Fruit fly (Drosophila melanogaster) whole organism, embryonic: ENCODE measurements around the gene CG4820.

Experiments
- B-H2 ChIP-seq: fragments of 200-800 bp; sonication (Bioruptor generic); optimal IDR thresholded peaks from 2 replicates; lab custom pipeline; 2018; ENCODE audit warnings: missing biosample characterization, mild to moderate bottlenecking, missing genetic modification characterization
- Blimp-1 ChIP-seq: fragments of 200-800 bp; sonication (Bioruptor generic); optimal IDR thresholded peaks from 3 replicates; lab custom pipeline; 2018; ENCODE audit warnings: missing biosample characterization, missing genetic modification characterization, mild to moderate bottlenecking, moderate library complexity, missing genetic modification reagents
- C15 ChIP-seq: fragments of 200-800 bp; sonication (Bioruptor generic); IDR thresholded peaks from 3 replicates; pipeline ENCODE4 v1.3.6; 2022; ENCODE audit warnings: missing biosample characterization, missing genetic modification characterization
- CG10209 ChIP-seq: fragments of 200-800 bp; sonication (Bioruptor generic); optimal IDR thresholded peaks from 3 replicates; lab custom pipeline; 2017; ENCODE audit warnings: missing biosample characterization, mild to moderate bottlenecking, missing genetic modification characterization, missing genetic modification reagents
- CG10565 ChIP-seq: fragments of 200-800 bp; sonication (Bioruptor generic); optimal IDR thresholded peaks from 3 replicates; lab custom pipeline; 2016; ENCODE audit warnings: missing biosample characterization, mild to moderate bottlenecking, missing genetic modification characterization
- CG11696 ChIP-seq: fragments of 200-800 bp; sonication (Bioruptor generic); IDR thresholded peaks from 2 replicates; pipeline ENCODE4 v1.3.6; 2022; ENCODE audit warnings: missing biosample characterization, missing genetic modification characterization
- CG12219 ChIP-seq: fragments of 200-800 bp; sonication (Bioruptor generic); optimal IDR thresholded peaks from 3 replicates; lab custom pipeline; 2018; ENCODE audit warnings: missing biosample characterization, mild to moderate bottlenecking, missing genetic modification characterization
- CG12299 ChIP-seq: fragments of 200-800 bp; sonication (Bioruptor generic); optimal IDR thresholded peaks from 2 replicates; lab custom pipeline; 2018; ENCODE audit warnings: missing biosample characterization, mild to moderate bottlenecking, missing genetic modification characterization
- CG12391 ChIP-seq: fragments of 200-800 bp; sonication (Bioruptor generic); optimal IDR thresholded peaks from 3 replicates; lab custom pipeline; 2018; ENCODE audit warnings: missing biosample characterization, mild to moderate bottlenecking, missing genetic modification characterization, moderate library complexity
- CG12769 ChIP-seq: fragments of 200-800 bp; sonication (Bioruptor generic); optimal IDR thresholded peaks from 2 replicates; lab custom pipeline; 2019; ENCODE audit warnings: missing biosample characterization, mild to moderate bottlenecking, missing genetic modification characterization, moderate library complexity
- CG13296 ChIP-seq: fragments of 200-800 bp; sonication (Bioruptor generic); optimal IDR thresholded peaks from 3 replicates; lab custom pipeline; 2018; ENCODE audit warnings: missing biosample characterization, mild to moderate bottlenecking, missing genetic modification characterization
- CG2199 ChIP-seq: fragments of 200-800 bp; sonication (Bioruptor generic); IDR thresholded peaks from 3 replicates; pipeline ENCODE4 v1.3.6; 2022; ENCODE audit warnings: missing biosample characterization, missing genetic modification characterization
- CG30431 ChIP-seq: fragments of 200-800 bp; sonication (Bioruptor generic); optimal IDR thresholded peaks from 2 replicates; lab custom pipeline; 2017; ENCODE audit warnings: missing biosample characterization, missing genetic modification characterization
- CG31224 ChIP-seq: fragments of 200-800 bp; sonication (Bioruptor generic); IDR thresholded peaks from 2 replicates; pipeline ENCODE4 v1.3.6; 2022; ENCODE audit warnings: missing biosample characterization, missing genetic modification characterization
- CG32532 ChIP-seq: fragments of 200-800 bp; sonication (Bioruptor generic); IDR thresholded peaks from 2 replicates; pipeline ENCODE4 v1.3.6; 2022; ENCODE audit warnings: missing biosample characterization, missing genetic modification characterization
- CG3407 ChIP-seq: fragments of 200-800 bp; sonication (Bioruptor generic); optimal IDR thresholded peaks from 2 replicates; lab custom pipeline; 2018; ENCODE audit warnings: missing biosample characterization, mild to moderate bottlenecking, missing genetic modification characterization
- CG34422 ChIP-seq: fragments of 200-800 bp; sonication (Bioruptor generic); IDR thresholded peaks from 3 replicates; pipeline ENCODE4 v1.3.6; 2022; ENCODE audit warnings: missing biosample characterization, missing genetic modification characterization
- CG3995 ChIP-seq: fragments of 200-800 bp; sonication (Bioruptor generic); optimal IDR thresholded peaks from 3 replicates; lab custom pipeline; 2016; ENCODE audit warnings: missing biosample characterization, missing genetic modification characterization
- CG4730 ChIP-seq: fragments of 200-800 bp; sonication (Bioruptor generic); IDR thresholded peaks from 2 replicates; pipeline ENCODE4 v1.3.6; 2022; ENCODE audit warnings: missing biosample characterization, missing genetic modification characterization
- CG4820 ChIP-seq: fragments of 200-800 bp; sonication (Bioruptor generic); optimal IDR thresholded peaks from 3 replicates; lab custom pipeline; 2016; ENCODE audit warnings: missing biosample characterization, missing genetic modification characterization
- CG7556 ChIP-seq: fragments of 200-800 bp; sonication (Bioruptor generic); optimal IDR thresholded peaks from 2 replicates; lab custom pipeline; 2017; ENCODE audit warnings: missing biosample characterization, mild to moderate bottlenecking, missing genetic modification characterization
- CG8281 ChIP-seq: fragments of 200-800 bp; sonication (Bioruptor generic); optimal IDR thresholded peaks from 2 replicates; lab custom pipeline; 2018; ENCODE audit warnings: missing biosample characterization, mild to moderate bottlenecking, missing genetic modification characterization, moderate library complexity
- CG9609 ChIP-seq: fragments of 200-800 bp; sonication (Bioruptor generic); optimal IDR thresholded peaks from 3 replicates; lab custom pipeline; 2016; ENCODE audit warnings: missing biosample characterization, missing genetic modification characterization
- CG9932 ChIP-seq: fragments of 200-800 bp; sonication (Bioruptor generic); IDR thresholded peaks from 2 replicates; pipeline ENCODE4 v1.3.6; 2022; ENCODE audit warnings: missing biosample characterization, missing genetic modification characterization
- Deaf1 ChIP-seq: fragments of 200-800 bp; optimal IDR thresholded peaks from 3 replicates; lab custom pipeline; 2019; ENCODE audit warnings: missing biosample characterization, mild to moderate bottlenecking, missing genetic modification characterization, moderate library complexity
- Dll ChIP-seq: fragments of 200-800 bp; sonication (Bioruptor generic); IDR thresholded peaks from 4 replicates; pipeline ENCODE4 v1.3.6; 2022; ENCODE audit warnings: missing biosample characterization, missing genetic modification characterization; ENCODE audit not compliant: partially characterized antibody
- Ets97D ChIP-seq: fragments of 200-800 bp; sonication (Bioruptor generic); optimal IDR thresholded peaks from 3 replicates; lab custom pipeline; 2016; ENCODE audit warnings: missing biosample characterization, missing genetic modification characterization
- Gug ChIP-seq: fragments of 200-800 bp; sonication (Bioruptor generic); IDR thresholded peaks from 4 replicates; pipeline ENCODE4 v1.3.6; 2022; ENCODE audit warnings: missing biosample characterization, missing genetic modification characterization
- HLH3B ChIP-seq: fragments of 200-800 bp; sonication (Bioruptor generic); IDR thresholded peaks from 2 replicates; pipeline ENCODE4 v1.3.6; 2022; ENCODE audit warnings: missing biosample characterization, missing genetic modification characterization
- HLH54F ChIP-seq: fragments of 200-800 bp; sonication (Bioruptor generic); optimal IDR thresholded peaks from 3 replicates; lab custom pipeline; 2016; ENCODE audit warnings: missing biosample characterization, missing genetic modification characterization
- Hr78 ChIP-seq, 2 experiments: fragments of 200-800 bp in 1 of 2; fragments of >200 bp in 1 of 2; sonication (Bioruptor generic) in 1 of 2; optimal IDR thresholded peaks; 2 replicates each; lab custom pipeline; 2017 to 2019; ENCODE audit warnings: missing biosample characterization in 2 of 2, missing genetic modification characterization in 2 of 2, mild to moderate bottlenecking in 1 of 2, moderate library complexity in 1 of 2
- NFAT ChIP-seq: fragments of 200-800 bp; sonication (Bioruptor generic); IDR thresholded peaks from 2 replicates; pipeline ENCODE4 v1.3.6; 2022; ENCODE audit warnings: missing biosample characterization, missing genetic modification characterization
- Pdp1 ChIP-seq, 2 experiments: fragments of 200-800 bp; sonication (Bioruptor generic); optimal IDR thresholded peaks; 3 replicates each; lab custom pipeline; 2016; ENCODE audit warnings: missing biosample characterization in 2 of 2, missing genetic modification characterization in 2 of 2, mild to moderate bottlenecking in 1 of 2, moderate library complexity in 1 of 2
- Six4 ChIP-seq: fragments of 200-800 bp; sonication (Bioruptor generic); optimal IDR thresholded peaks from 2 replicates; lab custom pipeline; 2016; ENCODE audit warnings: missing biosample characterization, missing genetic modification characterization
- Stat92E ChIP-seq, 3 experiments: fragments of >200 bp in 2 of 3; fragments of 200-800 bp in 1 of 3; sonication (Bioruptor generic) in 1 of 3; optimal IDR thresholded peaks; 2 replicates each; lab custom pipeline; 2017 to 2019; ENCODE audit warnings: missing biosample characterization in 3 of 3, missing genetic modification characterization in 3 of 3, mild to moderate bottlenecking in 1 of 3, moderate library complexity in 1 of 3
- YL-1 ChIP-seq: fragments of 200-800 bp; sonication (Bioruptor generic); optimal IDR thresholded peaks from 3 replicates; lab custom pipeline; 2017; ENCODE audit warnings: missing biosample characterization, mild to moderate bottlenecking, missing genetic modification characterization
- ato ChIP-seq: fragments of 200-800 bp; sonication (Bioruptor generic); IDR thresholded peaks from 2 replicates; pipeline ENCODE4 v1.3.6; 2022; ENCODE audit warnings: missing biosample characterization, missing genetic modification characterization; ENCODE audit not compliant: partially characterized antibody
- corto ChIP-seq: fragments of 200-800 bp; sonication (Bioruptor generic); optimal IDR thresholded peaks from 2 replicates; lab custom pipeline; 2016; ENCODE audit warnings: missing biosample characterization, mild to moderate bottlenecking, missing genetic modification characterization, moderate library complexity
- crc ChIP-seq: fragments of 200-800 bp; sonication (Bioruptor generic); optimal IDR thresholded peaks from 2 replicates; lab custom pipeline; 2016; ENCODE audit warnings: missing biosample characterization, missing genetic modification characterization
- eyg ChIP-seq: fragments of 200-800 bp; sonication (Bioruptor generic); optimal IDR thresholded peaks from 3 replicates; lab custom pipeline; 2016; ENCODE audit warnings: missing biosample characterization, missing genetic modification characterization
- gfzf ChIP-seq: fragments of 200-800 bp; sonication (Bioruptor generic); optimal IDR thresholded peaks from 2 replicates; lab custom pipeline; 2016; ENCODE audit warnings: missing biosample characterization, mild to moderate bottlenecking, missing genetic modification characterization, moderate library complexity
- jumu ChIP-seq: fragments of 200-800 bp; sonication (Bioruptor generic); optimal IDR thresholded peaks from 3 replicates; lab custom pipeline; 2016; ENCODE audit warnings: missing biosample characterization, missing genetic modification characterization
- lilli ChIP-seq: fragments of 200-800 bp; sonication (Bioruptor generic); optimal IDR thresholded peaks from 3 replicates; lab custom pipeline; 2016; ENCODE audit warnings: missing biosample characterization, missing genetic modification characterization
- org-1 ChIP-seq: fragments of 200-800 bp; sonication (Bioruptor generic); optimal IDR thresholded peaks from 2 replicates; lab custom pipeline; 2017; ENCODE audit warnings: missing biosample characterization, missing genetic modification characterization
- peb ChIP-seq: fragments of 200-800 bp; sonication (Bioruptor generic); IDR thresholded peaks from 2 replicates; pipeline ENCODE4 v1.3.6; 2022; ENCODE audit warnings: missing biosample characterization, missing genetic modification characterization
- pita ChIP-seq: fragments of 200-800 bp; sonication (Bioruptor generic); optimal IDR thresholded peaks from 2 replicates; lab custom pipeline; 2017; ENCODE audit warnings: missing biosample characterization, mild to moderate bottlenecking, missing genetic modification characterization
- scrt ChIP-seq: fragments of 200-800 bp; sonication (Bioruptor generic); optimal IDR thresholded peaks from 2 replicates; lab custom pipeline; 2018; ENCODE audit warnings: missing biosample characterization, mild to moderate bottlenecking, missing genetic modification characterization, moderate library complexity
- sima ChIP-seq: fragments of 200-800 bp; sonication (Bioruptor generic); optimal IDR thresholded peaks from 2 replicates; lab custom pipeline; 2016; ENCODE audit warnings: missing biosample characterization, missing genetic modification characterization
- trh ChIP-seq: fragments of 200-800 bp; sonication (Bioruptor generic); optimal IDR thresholded peaks from 2 replicates; lab custom pipeline; 2016; ENCODE audit warnings: missing biosample characterization, missing genetic modification characterization

Gene CG4820

DNA sequence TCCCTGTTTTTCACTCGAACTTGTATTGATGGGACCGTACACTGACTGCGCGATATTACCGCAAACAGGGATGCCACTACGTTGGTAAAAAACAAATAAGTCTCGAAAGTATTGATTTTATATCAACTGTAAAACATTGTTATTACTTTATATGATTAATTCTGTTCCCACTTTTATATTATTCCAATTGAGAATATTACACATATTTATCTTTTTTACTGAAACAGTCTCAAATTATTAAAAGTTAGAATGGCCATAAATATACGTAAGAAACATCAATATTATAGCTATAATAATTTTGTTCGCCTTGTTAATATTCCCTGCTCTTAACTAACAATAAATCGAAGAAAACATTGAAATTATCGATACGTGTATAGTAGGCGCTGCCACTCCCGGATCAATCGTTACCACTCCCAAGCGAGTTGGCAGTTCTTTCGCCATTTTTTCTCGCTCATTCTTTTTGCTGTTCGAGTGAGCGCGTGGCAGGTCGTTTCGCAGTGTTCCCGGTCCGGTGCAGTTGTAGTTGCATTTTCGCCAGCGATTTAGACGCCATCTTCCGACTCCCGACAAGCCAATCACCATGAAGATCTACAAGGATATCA is 6.4 kb upstream of the CG4820 start, which contains the start of the genes SdhC and Tctp (continued):
- TF ChIP-seq CG32532 (GFP tag; lab: Robert Waterston, UW) (peak; percentile 57), CG9932 (peak; percentile 42; the same call in 1 of the 2 replicates), crc (GFP tag; lab: Kevin White, UChicago) (no peak), CG4820 (GFP tag; lab: Kevin White, UChicago) (peak; percentile 72), Blimp-1 (GFP tag; lab: Kevin White, UChicago) (peak; percentile 42), CG10565 (GFP tag; lab: Kevin White, UChicago) (no peak), gfzf (GFP tag; lab: Kevin White, UChicago) (peak; percentile 75), scrt (GFP tag; lab: Kevin White, UChicago) (peak; percentile 32), NFAT (GFP tag; lab: Robert Waterston, UW) (peak; percentile 33; the same call in 1 of the 2 replicates), ato (no peak), CG34422 (GFP tag; lab: Robert Waterston, UW) (peak; percentile 30; the same call in 1 of the 3 replicates), CG2199 (GFP tag; lab: Robert Waterston, UW) (no peak), HLH54F (GFP tag; lab: Kevin White, UChicago) (peak; percentile 39), HLH3B (no peak), Ets97D (GFP tag; lab: Kevin White, UChicago) (peak; percentile 87), B-H2 (GFP tag; lab: Kevin White, UChicago) (peak; percentile 61), Stat92E (GFP tag; optimal IDR thresholded peaks at IDR 0.05; lab: Kevin White, UChicago) (no peak), CG12769 (tag; lab: Kevin White, UChicago) (peak; percentile 66), CG31224 (no peak), jumu (GFP tag; lab: Kevin White, UChicago) (peak; percentile 25), Dll (peak; percentile 61; the same call in 3 of the 4 replicates), corto (GFP tag; lab: Kevin White, UChicago) (no peak), pita (GFP tag; lab: Kevin White, UChicago) (no peak), CG10209 (GFP tag; lab: Kevin White, UChicago) (peak; percentile 12), CG11696 (GFP tag; lab: Robert Waterston, UW) (no peak), CG9609 (GFP tag; lab: Kevin White, UChicago) (no peak), sima (GFP tag; lab: Kevin White, UChicago) (no peak), Hr78 (GFP tag; optimal IDR thresholded peaks at IDR 0.05; lab: Kevin White, UChicago) (no peak), Gug (GFP tag; lab: Robert Waterston, UW) (no peak; the same call in 3 of the 4 replicates), peb (GFP tag; lab: Robert Waterston, UW) (0 out of 2 replicates have a peak, but pooled peaks have one; percentile 7), CG3407 (GFP tag; lab: Kevin White, UChicago) (no peak), CG7556 (peak; percentile 33), CG12299 (tag; lab: Kevin White, UChicago) (peak; percentile 46), CG8281 (no peak), CG12391 (tag; lab: Kevin White, UChicago) (peak; percentile 77), YL-1 (GFP tag; lab: Kevin White, UChicago) (peak; percentile 90), CG4730 (no peak), Pdp1 (GFP tag; optimal IDR thresholded peaks at IDR 0.05; lab: Kevin White, UChicago) (peak in 1 of 2 experiments; percentile 2), CG12219 (GFP tag; lab: Kevin White, UChicago) (no peak), CG3995 (GFP tag; lab: Kevin White, UChicago) (peak; percentile 45), trh (GFP tag; lab: Kevin White, UChicago) (no peak), Deaf1 (tag; lab: Kevin White, UChicago) (no peak), lilli (GFP tag; lab: Kevin White, UChicago) (peak; percentile 44), CG13296 (GFP tag; lab: Kevin White, UChicago) (peak; percentile 58), Six4 (GFP tag; lab: Kevin White, UChicago) (peak; percentile 38), CG30431 (GFP tag; lab: Kevin White, UChicago) (no peak), eyg (GFP tag; lab: Kevin White, UChicago) (no peak), C15 (no peak), org-1 (GFP tag; lab: Kevin White, UChicago) (no peak)
